Worm (Caenorhabditis elegans): ENCODE measurements around the gene grl-26.

The grl-26 gene

ce11 chrIV:288027-288426 lies 34.6 kb downstream of the grl-26 start, which contains the start of gene T21D12.14:
TSS of gene T21D12.14 (minus strand) at chrIV:288127.
- TF ChIP-seq unc-62 (GFP tag; optimal IDR thresholded peaks at IDR 0.05 in 1 of 2) (peak in 1 of 2 experiments; percentile 89), unc-62 (tag; optimal IDR thresholded peaks at IDR 0.05) (no peak), hlh-30 (tag; optimal IDR thresholded peaks at IDR 0.05; ENCODE audit: insufficient read depth) (peak; percentile 22), spr-1 (tag; optimal IDR thresholded peaks at IDR 0.05) (no peak)

- TF ChIP-seq mes-2 (tag; optimal IDR thresholded peaks at IDR 0.05; ENCODE audit: poor library complexity, severe bottlenecking) (no peak), cey-2 (tag; optimal IDR thresholded peaks at IDR 0.05; ENCODE audit: borderline replicate concordance, insufficient read depth) (no peak), nhr-102 (tag; optimal IDR thresholded peaks at IDR 0.05) (no peak), lsy-2 (tag; optimal IDR thresholded peaks at IDR 0.05) (no peak), pqm-1 (tag; optimal IDR thresholded peaks at IDR 0.05) (no peak), D1046.2 (GFP tag; IDR thresholded peaks at IDR 0.05) (no peak), lin-39 (tag; optimal IDR thresholded peaks at IDR 0.05) (no peak), nhr-28 (tag; optimal IDR thresholded peaks at IDR 0.05) (no peak), mep-1 (tag; optimal IDR thresholded peaks at IDR 0.05) (no peak), fkh-10 (GFP tag; optimal IDR thresholded peaks at IDR 0.05) (no peak), spr-3 (GFP tag; optimal IDR thresholded peaks at IDR 0.05) (no peak), ceh-82 (tag; optimal IDR thresholded peaks at IDR 0.05) (no peak), zip-2 (tag; optimal IDR thresholded peaks at IDR 0.05) (no peak), mdt-29 (GFP tag; IDR thresholded peaks at IDR 0.05) (no peak), nhr-41 (GFP tag; IDR thresholded peaks at IDR 0.05) (no peak), rbr-2 (tag; optimal IDR thresholded peaks at IDR 0.05) (no peak), mxl-3 (GFP tag; optimal IDR thresholded peaks at IDR 0.05) (no peak), unc-39 (tag; optimal IDR thresholded peaks at IDR 0.05) (no peak), daf-16 (GFP tag; optimal IDR thresholded peaks at IDR 0.05) (no peak), daf-16 (tag; optimal IDR thresholded peaks at IDR 0.05) (no peak), madf-9 (GFP tag; conservative IDR thresholded peaks at IDR 0.05) (no peak)
Measured at ce11 chrIV:283347-283746, 39.3 kb downstream of the grl-26 start, which contains the start of gene best-19. TSS of gene best-19 (plus strand) at chrIV:283647.

DNA sequence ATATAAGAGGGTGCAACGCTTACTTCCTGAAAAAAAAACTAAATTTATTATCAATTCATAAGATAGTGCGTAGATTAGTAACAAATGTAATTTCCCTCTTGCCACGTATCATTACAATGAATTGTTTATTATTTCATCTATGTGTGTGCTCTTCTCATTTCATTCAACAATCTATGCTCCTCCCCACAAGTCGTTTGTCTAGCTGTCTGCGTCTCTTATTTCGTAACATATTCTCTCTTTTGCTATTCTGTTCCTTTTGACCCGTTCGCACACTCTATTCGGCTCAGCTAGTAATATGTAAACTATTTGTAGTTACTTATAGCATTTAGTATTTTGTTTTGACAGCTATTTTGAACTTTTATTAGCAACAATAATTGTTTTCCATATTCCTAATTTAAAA lies 40.6 kb downstream of the grl-26 start:
- TF ChIP-seq nhr-28 (tag; optimal IDR thresholded peaks at IDR 0.05) (peak; percentile 12), sdz-12 (GFP tag; optimal IDR thresholded peaks at IDR 0.05) (no peak), lsy-2 (tag; optimal IDR thresholded peaks at IDR 0.05) (peak in 1 of 2 experiments; percentile 44), dve-1 (tag; optimal IDR thresholded peaks at IDR 0.05; ENCODE audit: insufficient read depth) (peak; percentile 62), aha-1 (tag) (peak; percentile 93), fos-1 (tag; optimal IDR thresholded peaks at IDR 0.05) (no peak), lin-13 (GFP tag; optimal IDR thresholded peaks at IDR 0.05) (no peak), unc-62 (GFP tag; optimal IDR thresholded peaks at IDR 0.05 in 1 of 2) (peak in 1 of 2 experiments; percentile 61), unc-62 (tag; optimal IDR thresholded peaks at IDR 0.05) (no peak), T26A8.4 (GFP tag; IDR thresholded peaks at IDR 0.05) (no peak), nhr-102 (tag; optimal IDR thresholded peaks at IDR 0.05) (no peak), gei-8 (GFP tag; optimal IDR thresholded peaks at IDR 0.05) (no peak), lin-38 (GFP tag; IDR thresholded peaks at IDR 0.05) (no peak), daf-16 (GFP tag; optimal IDR thresholded peaks at IDR 0.05) (no peak), daf-16 (tag; optimal IDR thresholded peaks at IDR 0.05) (peak; percentile 67), unc-39 (tag; optimal IDR thresholded peaks at IDR 0.05) (no peak), nhr-25 (tag; optimal IDR thresholded peaks at IDR 0.05; ENCODE audit: borderline replicate concordance, insufficient read depth) (no peak), hmg-1.1 (GFP tag; IDR thresholded peaks at IDR 0.05) (peak; percentile 18; the same call in 1 of the 2 replicates), nhr-6 (tag; optimal IDR thresholded peaks at IDR 0.05) (peak; percentile 5), nhr-111 (GFP tag; optimal IDR thresholded peaks at IDR 0.05) (no peak), ceh-82 (tag; optimal IDR thresholded peaks at IDR 0.05) (no peak), mes-2 (tag; optimal IDR thresholded peaks at IDR 0.05; ENCODE audit: poor library complexity, severe bottlenecking) (peak; percentile 35)
